Worm (Caenorhabditis elegans): ENCODE results near the gene gpdh-2.
A peak's percentile ranks its signal among the peaks of the same experiment; 100 is the strongest.

gpdh-2 gene

ce11 chrIII:9822942-9823341, 36.0 kb downstream of the gpdh-2 start, which contains the start of gene arl-5:
Gene arl-5 (plus strand): TSS chrIII:9823242.
- TF ChIP-seq nhr-12 (tag; optimal IDR thresholded peaks at IDR 0.05) = no peak
- no peak for TF ChIP-seq mdl-1 (tag; optimal IDR thresholded peaks at IDR 0.05)
- no peak for TF ChIP-seq ceh-28 (tag; optimal IDR thresholded peaks at IDR 0.05)
- TF ChIP-seq fos-1 (tag; optimal IDR thresholded peaks at IDR 0.05) = no peak
- TF ChIP-seq nhr-23 (tag; optimal IDR thresholded peaks at IDR 0.05) = no peak
- no peak for TF ChIP-seq ceh-16 (tag; optimal IDR thresholded peaks at IDR 0.05)
- no peak for TF ChIP-seq unc-62 (GFP tag; optimal IDR thresholded peaks at IDR 0.05)
- no peak for TF ChIP-seq nhr-11 (tag; optimal IDR thresholded peaks at IDR 0.05)
- no peak for TF ChIP-seq nhr-43 (tag; optimal IDR thresholded peaks at IDR 0.05; ENCODE audit: poor library complexity, severe bottlenecking)
- no peak for TF ChIP-seq R02D3.7 (tag; optimal IDR thresholded peaks at IDR 0.05)

DNA sequence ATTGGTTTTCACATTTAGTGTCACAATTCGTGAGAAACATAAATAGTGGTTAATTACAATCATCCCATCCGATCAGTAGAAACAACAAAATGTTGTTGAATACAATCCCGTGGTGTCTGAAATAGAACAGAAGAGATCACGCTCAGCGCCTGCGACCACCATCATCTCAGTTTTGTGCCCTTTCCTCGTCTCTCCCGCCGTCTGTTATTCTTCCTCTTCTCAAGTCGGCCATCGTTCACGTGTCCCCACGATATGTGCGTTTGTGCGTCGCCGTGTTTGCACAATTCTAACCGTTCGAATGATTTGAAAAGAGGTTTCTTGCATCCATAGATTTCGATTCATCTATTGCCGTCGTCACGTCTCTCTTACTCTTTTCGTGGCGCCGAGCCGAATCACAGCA, 40.2 kb downstream of the gpdh-2 start, which contains the start of gene panl-3:
TSS of gene panl-3 (plus strand) at position 294 of the 400 bp plus-strand sequence.
- TF ChIP-seq hmg-11 (tag; optimal IDR thresholded peaks at IDR 0.05) (peak; percentile 54), nfya-1 (tag; optimal IDR thresholded peaks at IDR 0.05; ENCODE audit: insufficient read depth) (peak; percentile 74), skn-1 (tag; optimal IDR thresholded peaks at IDR 0.05) (no peak), lin-39 (tag; optimal IDR thresholded peaks at IDR 0.05) (peak; percentile 75), ztf-11 (tag; optimal IDR thresholded peaks at IDR 0.05) (no peak), tbx-2 (tag; optimal IDR thresholded peaks at IDR 0.05) (no peak), nhr-76 (tag; optimal IDR thresholded peaks at IDR 0.05) (no peak), zag-1 (tag; optimal IDR thresholded peaks at IDR 0.05) (no peak), nhr-43 (tag; optimal IDR thresholded peaks at IDR 0.05; ENCODE audit: poor library complexity, severe bottlenecking) (peak; percentile 14), nhr-23 (tag; optimal IDR thresholded peaks at IDR 0.05) (peak; percentile 68), elt-3 (tag; optimal IDR thresholded peaks at IDR 0.05) (no peak), unc-39 (tag; optimal IDR thresholded peaks at IDR 0.05) (no peak), snpc-4 (tag; optimal IDR thresholded peaks at IDR 0.05) (peak; percentile 20), nhr-28 (tag; optimal IDR thresholded peaks at IDR 0.05) (no peak), pqm-1 (tag; optimal IDR thresholded peaks at IDR 0.05) (no peak), egl-5 (tag; optimal IDR thresholded peaks at IDR 0.05) (peak; percentile 78), nhr-11 (tag; optimal IDR thresholded peaks at IDR 0.05) (no peak), elt-2 (tag; optimal IDR thresholded peaks at IDR 0.05) (peak; percentile 26), ama-1 (optimal IDR thresholded peaks at IDR 0.05) (peak; percentile 60), mml-1 (tag; optimal IDR thresholded peaks at IDR 0.05) (peak; percentile 47), ceh-9 (tag; optimal IDR thresholded peaks at IDR 0.05) (no peak), ztf-4 (tag; optimal IDR thresholded peaks at IDR 0.05) (no peak), sea-2 (GFP tag; optimal IDR thresholded peaks at IDR 0.05) (no peak), egl-27 (tag; optimal IDR thresholded peaks at IDR 0.05) (no peak), lsy-12 (tag; optimal IDR thresholded peaks at IDR 0.05) (peak; percentile 54), aly-2 (tag; optimal IDR thresholded peaks at IDR 0.05) (no peak), mdl-1 (tag; optimal IDR thresholded peaks at IDR 0.05) (peak; percentile 36), elt-1 (tag; optimal IDR thresholded peaks at IDR 0.05) (peak; percentile 27), jun-1 (tag; optimal IDR thresholded peaks at IDR 0.05) (no peak), ceh-16 (tag; optimal IDR thresholded peaks at IDR 0.05) (no peak), nhr-77 (tag; optimal IDR thresholded peaks at IDR 0.05) (no peak), fos-1 (tag; optimal IDR thresholded peaks at IDR 0.05) (no peak), nhr-237 (tag; optimal IDR thresholded peaks at IDR 0.05) (no peak), R02D3.7 (tag; optimal IDR thresholded peaks at IDR 0.05) (no peak), ZK546.5 (tag; optimal IDR thresholded peaks at IDR 0.05) (no peak), unc-62 (GFP tag; optimal IDR thresholded peaks at IDR 0.05) (no peak), fkh-2 (tag; optimal IDR thresholded peaks at IDR 0.05) (no peak), ceh-82 (tag; optimal IDR thresholded peaks at IDR 0.05) (no peak), nhr-25 (tag; optimal IDR thresholded peaks at IDR 0.05) (peak; percentile 79), eor-1 (tag; optimal IDR thresholded peaks at IDR 0.05) (no peak), nhr-12 (tag; optimal IDR thresholded peaks at IDR 0.05) (no peak), fkh-10 (GFP tag; optimal IDR thresholded peaks at IDR 0.05) (no peak), pha-4 (tag; optimal IDR thresholded peaks at IDR 0.05) (peak; percentile 48), lin-15B (tag; optimal IDR thresholded peaks at IDR 0.05) (peak; percentile 56), daf-12 (tag; optimal IDR thresholded peaks at IDR 0.05) (no peak)

All from whole organism, L3 larva.